Worm (Caenorhabditis elegans) whole organism, L1 larva: Measurements from ENCODE around the gene Y110A2AL.2.

Experiments used
- ama-1 ChIP-seq: fragments of 150-350 bp; optimal IDR thresholded peaks from 2 replicates; lab custom pipeline; 2014
- blmp-1 ChIP-seq: fragments of 150-350 bp; optimal IDR thresholded peaks from 2 replicates; lab custom pipeline; 2014; ENCODE audit warnings: missing biosample characterization, missing genetic modification characterization
- ceh-63 ChIP-seq: fragments of 200-800 bp; sonication (Bioruptor generic); optimal IDR thresholded peaks from 2 replicates; lab custom pipeline; 2018; ENCODE audit warnings: mild to moderate bottlenecking, missing genetic modification characterization, missing compliant biosample characterization
- ces-1 ChIP-seq: fragments of 150-350 bp; optimal IDR thresholded peaks from 2 replicates; lab custom pipeline; 2014; ENCODE audit warnings: missing biosample characterization, missing genetic modification reagents, missing genetic modification characterization
- dpl-1 ChIP-seq, 3 experiments: fragments of 150-350 bp in 2 of 3; sonication (generic microtip) in 1 of 3; optimal IDR thresholded peaks; 2 replicates each; lab custom pipeline; 2014 to 2017; ENCODE audit warnings: missing biosample characterization in 3 of 3, missing genetic modification characterization in 3 of 3, missing genetic modification reagents in 3 of 3
- efl-1 ChIP-seq, 4 experiments: fragments of 150-350 bp; optimal IDR thresholded peaks in 3 of 4; peaks in 1 of 4; 1 replicate in 1 of 4; 2 replicates in 3 of 4; lab custom pipeline; 2014; ENCODE audit warnings: missing biosample characterization in 2 of 4, missing genetic modification characterization in 2 of 4, missing genetic modification reagents in 2 of 4
- fos-1 ChIP-seq: fragments of 150-350 bp; optimal IDR thresholded peaks from 2 replicates; lab custom pipeline; 2014; ENCODE audit warnings: missing biosample characterization, missing genetic modification characterization
- lin-15B ChIP-seq: fragments of 150-350 bp; sonication (generic microtip); optimal IDR thresholded peaks from 3 replicates; lab custom pipeline; 2014; ENCODE audit warnings: missing biosample characterization, missing genetic modification characterization
- lsy-2 ChIP-seq, 2 experiments: fragments of 150-350 bp; optimal IDR thresholded peaks; 2 replicates each; lab custom pipeline; 2014; ENCODE audit warnings: missing biosample characterization in 2 of 2, missing genetic modification characterization in 2 of 2
- nhr-11 ChIP-seq: fragments of 150-350 bp; optimal IDR thresholded peaks from 2 replicates; lab custom pipeline; 2014; ENCODE audit warnings: missing biosample characterization, missing genetic modification characterization
- nhr-19 ChIP-seq: fragments of 200-800 bp; sonication (Bioruptor generic); conservative IDR thresholded peaks from 2 replicates; pipeline ENCODE4 v1.3.6; 2022; ENCODE audit warnings: missing genetic modification characterization, missing compliant biosample characterization
- nhr-28 ChIP-seq: fragments of 150-350 bp; optimal IDR thresholded peaks from 2 replicates; lab custom pipeline; 2014; ENCODE audit warnings: missing biosample characterization, missing genetic modification characterization
- nhr-76 ChIP-seq: sonication (generic microtip); optimal IDR thresholded peaks from 2 replicates; lab custom pipeline; 2017; ENCODE audit warnings: missing biosample characterization, missing genetic modification characterization
- pqm-1 ChIP-seq: sonication (generic microtip); optimal IDR thresholded peaks from 3 replicates; lab custom pipeline; 2017; ENCODE audit warnings: missing biosample characterization, missing genetic modification characterization

DNA sequence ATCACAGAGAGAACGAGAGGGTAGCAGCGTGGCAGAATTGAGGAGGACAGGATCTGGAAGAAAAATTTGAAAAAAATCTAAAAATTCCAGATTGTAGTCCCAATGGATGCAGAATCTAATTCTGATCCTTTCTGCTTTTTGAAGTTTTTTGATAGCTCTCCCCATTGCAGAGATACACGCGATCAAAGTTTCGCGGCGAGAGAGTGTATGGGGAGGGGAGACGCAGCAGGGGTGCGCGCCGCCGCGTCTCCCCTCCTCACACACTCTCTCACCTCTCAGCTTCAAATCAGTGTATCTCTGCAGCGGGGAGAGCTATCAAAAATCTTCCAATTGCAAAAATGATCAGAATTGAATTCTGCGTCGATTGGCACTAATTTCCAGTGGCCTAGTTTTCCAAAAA is 13.3 kb downstream of the Y110A2AL.2 start:
- TF ChIP-seq lin-15B (tag; lab: Kevin White, UChicago) (no peak), ces-1 (GFP tag; lab: Kevin White, UChicago) (no peak), nhr-28 (no peak), lsy-2 (tag; optimal IDR thresholded peaks at IDR 0.05; lab: Kevin White, UChicago) (no peak), fos-1 (tag; lab: Kevin White, UChicago) (no peak), blmp-1 (no peak), ama-1 (lab: Kevin White, UChicago) (no peak), nhr-19 (GFP tag; lab: Robert Waterston, UW) (no peak), pqm-1 (tag; lab: Kevin White, UChicago) (no peak), dpl-1 (GFP tag; optimal IDR thresholded peaks at IDR 0.05; lab: Kevin White, UChicago) (no peak), nhr-11 (tag; lab: Kevin White, UChicago) (no peak), nhr-76 (tag; lab: Kevin White, UChicago) (no peak), efl-1 (optimal IDR thresholded peaks at IDR 0.05; lab: Kevin White, UChicago) (no peak), efl-1 (GFP tag; optimal IDR thresholded peaks at IDR 0.05 in 1 of 2; lab: Kevin White, UChicago) (no peak), ceh-63 (GFP tag; lab: Kevin White, UChicago) (no peak)
